Fruit fly (Drosophila melanogaster): ENCODE measurements around the gene Jasper.

Jasper gene

DNA sequence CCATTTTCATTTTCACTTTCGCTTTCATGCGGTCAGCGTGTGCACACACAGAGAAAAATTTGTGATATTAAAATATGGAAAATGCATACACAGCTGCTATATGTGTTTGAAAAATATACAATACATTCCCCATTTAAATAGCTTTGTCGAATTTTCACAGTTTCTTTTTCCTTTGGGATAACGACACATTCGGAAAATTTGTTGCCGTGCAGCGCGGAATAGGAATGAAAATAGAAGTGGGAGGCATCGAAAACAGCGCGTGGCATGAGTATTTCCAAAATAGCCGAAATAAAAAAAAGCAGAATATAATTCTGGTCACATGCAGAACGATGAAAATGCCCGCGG lies 40.4 kb downstream of the Jasper start (continued):
- TF ChIP-seq salr (GFP tag; optimal IDR thresholded peaks at IDR 0.05), result peak in 1 of 2 experiments; percentile 62
- TF ChIP-seq CG6792 (GFP tag; optimal IDR thresholded peaks at IDR 0.05), result peak; percentile 23
- 0 out of 2 replicates have a peak, but pooled peaks have one; percentile 40 for TF ChIP-seq Gug (GFP tag; IDR thresholded peaks at IDR 0.05)
- peak; percentile 59 for TF ChIP-seq pdm3 (GFP tag; optimal IDR thresholded peaks at IDR 0.05)
- TF ChIP-seq fd85E (GFP tag; optimal IDR thresholded peaks at IDR 0.05), result no peak
- TF ChIP-seq CG9139 (GFP tag; optimal IDR thresholded peaks at IDR 0.05), result no peak
- no peak for TF ChIP-seq CG8319 (GFP tag; optimal IDR thresholded peaks at IDR 0.05)
- TF ChIP-seq fkh (GFP tag; optimal IDR thresholded peaks at IDR 0.05), result no peak
- TF ChIP-seq CG10631 (GFP tag; optimal IDR thresholded peaks at IDR 0.05), result peak; percentile 51
- no peak for TF ChIP-seq CG11762 (GFP tag; optimal IDR thresholded peaks at IDR 0.05; ENCODE audit: insufficient read depth)
- peak; percentile 62 for TF ChIP-seq CG4318 (GFP tag; optimal IDR thresholded peaks at IDR 0.05)
- no peak for TF ChIP-seq CG1621 (tag; optimal IDR thresholded peaks at IDR 0.05)
- TF ChIP-seq Eip93F (GFP tag; optimal IDR thresholded peaks at IDR 0.05), result no peak
- TF ChIP-seq Sox102F (GFP tag; optimal IDR thresholded peaks at IDR 0.05), result peak; percentile 38
- no peak for TF ChIP-seq Sox15 (GFP tag; optimal IDR thresholded peaks at IDR 0.05)
- no peak for TF ChIP-seq CG10669 (GFP tag; optimal IDR thresholded peaks at IDR 0.05)
- TF ChIP-seq CG6854 (GFP tag; optimal IDR thresholded peaks at IDR 0.05), result no peak
- TF ChIP-seq CG3032 (tag; optimal IDR thresholded peaks at IDR 0.05), result no peak
- peak; percentile 74 for TF ChIP-seq dac (GFP tag; optimal IDR thresholded peaks at IDR 0.05)

DNA sequence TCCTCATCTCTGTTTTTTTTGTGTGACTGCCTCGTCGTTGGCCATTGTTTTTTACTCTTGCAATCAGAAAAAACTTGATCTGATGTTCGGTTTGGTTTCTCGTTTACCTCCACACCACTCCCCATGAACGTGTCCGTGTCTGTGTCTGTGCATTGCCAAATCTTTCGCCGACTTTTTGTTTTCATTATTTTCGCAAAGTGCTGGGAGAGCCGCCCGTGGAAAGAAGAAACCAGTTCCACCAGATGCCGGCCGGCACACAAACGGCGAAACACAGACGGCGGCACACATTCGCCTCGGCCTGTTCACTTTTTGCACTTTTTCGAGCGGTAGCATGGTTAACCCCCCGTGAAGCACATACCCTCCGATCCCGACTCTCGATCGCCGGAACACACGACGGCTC lies 43.1 kb downstream of the Jasper start:
- TF ChIP-seq eg (GFP tag; IDR thresholded peaks at IDR 0.05) (peak; percentile 12; the same call in 1 of the 3 replicates), CG6854 (GFP tag; optimal IDR thresholded peaks at IDR 0.05) (peak; percentile 80), topi (GFP tag; optimal IDR thresholded peaks at IDR 0.05) (no peak), svp (GFP tag) (peak; percentile 51), Sox102F (GFP tag; optimal IDR thresholded peaks at IDR 0.05) (no peak), CG6163 (GFP tag; IDR thresholded peaks at IDR 0.05) (peak; percentile 34; the same call in 1 of the 3 replicates), vri (GFP tag; optimal IDR thresholded peaks at IDR 0.05) (peak; percentile 15), Eip78C (GFP tag) (peak; percentile 14), Lpt (GFP tag; optimal IDR thresholded peaks at IDR 0.05) (no peak), net (GFP tag; optimal IDR thresholded peaks at IDR 0.05) (no peak), CG4318 (GFP tag; optimal IDR thresholded peaks at IDR 0.05) (no peak), CG10669 (GFP tag; optimal IDR thresholded peaks at IDR 0.05) (no peak)

DNA sequence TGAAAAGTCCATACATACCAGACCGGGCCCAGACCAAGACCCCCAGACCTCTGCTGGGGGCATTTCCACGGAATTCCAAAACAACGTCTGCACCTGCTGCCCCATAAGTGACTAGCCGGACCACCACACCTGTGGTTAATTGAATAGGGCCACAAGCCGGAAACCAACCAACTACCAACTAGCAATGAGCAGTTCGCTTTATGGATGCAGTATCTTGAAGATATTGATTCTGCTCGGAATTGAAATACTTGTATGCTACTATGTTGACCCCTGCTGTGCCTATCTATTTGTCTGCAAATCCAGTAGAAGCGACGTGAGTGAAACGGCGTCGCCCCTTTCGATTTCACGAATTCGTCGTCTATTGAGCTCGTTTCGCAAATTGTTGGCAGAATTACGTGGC lies 43.5 kb downstream of the Jasper start:
- peak; percentile 92 for TF ChIP-seq CG6276 (GFP tag; optimal IDR thresholded peaks at IDR 0.05)
- peak; percentile 58 to 68 for TF ChIP-seq ss (GFP tag; optimal IDR thresholded peaks at IDR 0.05)
- peak; percentile 73 for TF ChIP-seq fd59A (GFP tag; optimal IDR thresholded peaks at IDR 0.05)
- TF ChIP-seq Sox102F (GFP tag; optimal IDR thresholded peaks at IDR 0.05), result peak; percentile 13
- TF ChIP-seq Eip78C (GFP tag), result peak; percentile 77
- TF ChIP-seq esn (GFP tag; optimal IDR thresholded peaks at IDR 0.05), result peak; percentile 58
- TF ChIP-seq Hr38 (GFP tag; optimal IDR thresholded peaks at IDR 0.05), result peak; percentile 62
- TF ChIP-seq Met (GFP tag; optimal IDR thresholded peaks at IDR 0.05), result peak; percentile 53
- TF ChIP-seq CG3032 (tag; optimal IDR thresholded peaks at IDR 0.05), result peak; percentile 78
- TF ChIP-seq CG8119 (GFP tag; IDR thresholded peaks at IDR 0.05), result peak; percentile 91
- TF ChIP-seq CG31627 (GFP tag; optimal IDR thresholded peaks at IDR 0.05), result peak; percentile 41
- peak; percentile 37 for TF ChIP-seq CG9139 (GFP tag; optimal IDR thresholded peaks at IDR 0.05)
- TF ChIP-seq Ets21C (GFP tag; optimal IDR thresholded peaks at IDR 0.05), result peak; percentile 29
- peak; percentile 62 for TF ChIP-seq CG6792 (GFP tag; optimal IDR thresholded peaks at IDR 0.05)
- peak; percentile 85 for TF ChIP-seq achi (GFP tag; optimal IDR thresholded peaks at IDR 0.05)
- peak; percentile 88 for TF ChIP-seq CG4318 (GFP tag; optimal IDR thresholded peaks at IDR 0.05)
- peak; percentile 72 for TF ChIP-seq CG11762 (GFP tag; optimal IDR thresholded peaks at IDR 0.05; ENCODE audit: insufficient read depth)
- peak; percentile 77 for TF ChIP-seq CG10669 (GFP tag; optimal IDR thresholded peaks at IDR 0.05)
- peak; percentile 72 for TF ChIP-seq spab (GFP tag; optimal IDR thresholded peaks at IDR 0.05)
- peak; percentile 72 to 75 for TF ChIP-seq salr (GFP tag; optimal IDR thresholded peaks at IDR 0.05)
- TF ChIP-seq dac (GFP tag; optimal IDR thresholded peaks at IDR 0.05), result peak; percentile 86
- peak; percentile 78 for TF ChIP-seq CG10631 (GFP tag; optimal IDR thresholded peaks at IDR 0.05)
- TF ChIP-seq Sox15 (GFP tag; optimal IDR thresholded peaks at IDR 0.05), result peak; percentile 1
- TF ChIP-seq Sox14 (GFP tag; optimal IDR thresholded peaks at IDR 0.05), result peak; percentile 82
- TF ChIP-seq eg (GFP tag; IDR thresholded peaks at IDR 0.05), result peak; percentile 98
- TF ChIP-seq acj6 (GFP tag; optimal IDR thresholded peaks at IDR 0.05), result peak; percentile 78
- TF ChIP-seq Ets96B (tag; optimal IDR thresholded peaks at IDR 0.05), result peak; percentile 79
- TF ChIP-seq CG8319 (GFP tag; optimal IDR thresholded peaks at IDR 0.05), result peak; percentile 30
- peak; percentile 90 for TF ChIP-seq CG11294 (GFP tag; IDR thresholded peaks at IDR 0.05)
- peak; percentile 96 for TF ChIP-seq CG6163 (GFP tag; IDR thresholded peaks at IDR 0.05)
- peak; percentile 83 for TF ChIP-seq pdm3 (GFP tag; optimal IDR thresholded peaks at IDR 0.05)
- peak; percentile 65 for TF ChIP-seq lz (GFP tag; optimal IDR thresholded peaks at IDR 0.05)
- TF ChIP-seq net (GFP tag; optimal IDR thresholded peaks at IDR 0.05), result peak; percentile 86
- no peak for TF ChIP-seq CG6854 (GFP tag; optimal IDR thresholded peaks at IDR 0.05)
- TF ChIP-seq Gug (GFP tag; IDR thresholded peaks at IDR 0.05), result peak; percentile 92
- peak; percentile 44 for TF ChIP-seq cyc (GFP tag; optimal IDR thresholded peaks at IDR 0.05)
- peak; percentile 42 for TF ChIP-seq CG8632 (GFP tag; optimal IDR thresholded peaks at IDR 0.05)

Measured in whole organism, prepupa.